Worm (Caenorhabditis elegans) whole organism, late embryonic: ENCODE results near the gene fust-1.

Experiments used
- C38D4.7 ChIP-seq: fragments of 200-800 bp; sonication (Bioruptor generic); optimal IDR thresholded peaks from 2 replicates; lab custom pipeline; 2018; ENCODE audit warnings: mild to moderate bottlenecking, missing genetic modification characterization, moderate library complexity, missing compliant biosample characterization
- K02D7.2 ChIP-seq: sonication (generic microtip); optimal IDR thresholded peaks from 2 replicates; lab custom pipeline; 2017; ENCODE audit warnings: mild to moderate bottlenecking, missing genetic modification characterization, missing compliant biosample characterization
- K09A11.1 ChIP-seq: sonication (generic microtip); optimal IDR thresholded peaks from 2 replicates; lab custom pipeline; 2017; ENCODE audit warnings: antibody characterized with exemption, mild to moderate bottlenecking, missing genetic modification characterization, missing compliant biosample characterization; ENCODE audit not compliant: insufficient read depth
- Y22D7AL.16 ChIP-seq: sonication (generic microtip); optimal IDR thresholded peaks from 2 replicates; lab custom pipeline; 2016; ENCODE audit warnings: missing genetic modification characterization, missing compliant biosample characterization
- ama-1 ChIP-seq: fragments of 150-350 bp; optimal IDR thresholded peaks from 2 replicates; lab custom pipeline; 2014
- ceh-14 ChIP-seq: sonication (generic microtip); optimal IDR thresholded peaks from 2 replicates; lab custom pipeline; 2016; ENCODE audit warnings: missing genotype, missing genetic modification characterization, missing compliant biosample characterization
- ceh-19 ChIP-seq: fragments of 200-800 bp; sonication (Bioruptor generic); optimal IDR thresholded peaks from 2 replicates; lab custom pipeline; 2018; ENCODE audit warnings: mild to moderate bottlenecking, missing genetic modification characterization, missing compliant biosample characterization
- ceh-2 ChIP-seq: sonication (generic microtip); optimal IDR thresholded peaks from 2 replicates; lab custom pipeline; 2016; ENCODE audit warnings: missing genotype, missing genetic modification characterization, missing compliant biosample characterization
- ceh-22 ChIP-seq: sonication (generic microtip); optimal IDR thresholded peaks from 2 replicates; lab custom pipeline; 2017; ENCODE audit warnings: missing biosample characterization, missing genetic modification characterization
- ceh-34 ChIP-seq: sonication (generic microtip); optimal IDR thresholded peaks from 2 replicates; lab custom pipeline; 2016; ENCODE audit warnings: mild to moderate bottlenecking, missing genetic modification characterization, missing compliant biosample characterization
- ceh-48 ChIP-seq: sonication (generic microtip); optimal IDR thresholded peaks from 2 replicates; lab custom pipeline; 2016; ENCODE audit warnings: missing genetic modification characterization, inconsistent platforms, missing compliant biosample characterization
- ceh-6 ChIP-seq: fragments of 200-800 bp; sonication (Bioruptor generic); optimal IDR thresholded peaks from 2 replicates; lab custom pipeline; 2018; ENCODE audit warnings: mild to moderate bottlenecking, missing genetic modification characterization, missing compliant biosample characterization
- ceh-9 ChIP-seq: sonication (generic microtip); optimal IDR thresholded peaks from 2 replicates; lab custom pipeline; 2016; ENCODE audit warnings: mild to moderate bottlenecking, missing genetic modification characterization, inconsistent platforms, missing compliant biosample characterization
- elt-2 ChIP-seq: sonication (generic microtip); optimal IDR thresholded peaks from 2 replicates; lab custom pipeline; 2016; ENCODE audit warnings: missing genetic modification reagents, missing genetic modification characterization, missing compliant biosample characterization
- fax-1 ChIP-seq: sonication (generic microtip); optimal IDR thresholded peaks from 2 replicates; lab custom pipeline; 2016; ENCODE audit warnings: missing genotype, missing genetic modification characterization, missing compliant biosample characterization
- fkh-10 ChIP-seq: fragments of 150-350 bp; optimal IDR thresholded peaks from 2 replicates; lab custom pipeline; 2014; ENCODE audit warnings: missing biosample characterization, missing genetic modification reagents, missing genetic modification characterization
- fkh-6 ChIP-seq: sonication (generic microtip); optimal IDR thresholded peaks from 2 replicates; lab custom pipeline; 2016; ENCODE audit warnings: missing genetic modification characterization, missing compliant biosample characterization
- gmeb-2 ChIP-seq: sonication (generic microtip); optimal IDR thresholded peaks from 2 replicates; lab custom pipeline; 2016; ENCODE audit warnings: missing genetic modification characterization, inconsistent platforms, missing compliant biosample characterization
- hlh-13 ChIP-seq: fragments of 200-800 bp; sonication (Bioruptor generic); optimal IDR thresholded peaks from 2 replicates; lab custom pipeline; 2018; ENCODE audit warnings: mild to moderate bottlenecking, missing genetic modification characterization, missing compliant biosample characterization
- hlh-30 ChIP-seq: sonication (generic microtip); optimal IDR thresholded peaks from 2 replicates; lab custom pipeline; 2017; ENCODE audit warnings: antibody characterized with exemption, missing genetic modification characterization, missing compliant biosample characterization; ENCODE audit not compliant: insufficient read depth
- hlh-6 ChIP-seq: sonication (generic microtip); optimal IDR thresholded peaks from 2 replicates; lab custom pipeline; 2016; ENCODE audit warnings: missing genotype, missing genetic modification characterization, missing compliant biosample characterization
- lim-6 ChIP-seq: sonication (generic microtip); optimal IDR thresholded peaks from 2 replicates; lab custom pipeline; 2016; ENCODE audit warnings: missing genetic modification characterization, missing compliant biosample characterization
- lin-11 ChIP-seq: fragments of 200-800 bp; sonication (Bioruptor generic); optimal IDR thresholded peaks from 2 replicates; lab custom pipeline; 2018; ENCODE audit warnings: mild to moderate bottlenecking, missing genetic modification characterization, missing compliant biosample characterization
- madf-2 ChIP-seq: sonication (generic microtip); optimal IDR thresholded peaks from 2 replicates; lab custom pipeline; 2017; ENCODE audit warnings: missing genetic modification characterization, missing compliant biosample characterization
- nfya-1 ChIP-seq: sonication (generic microtip); optimal IDR thresholded peaks from 2 replicates; lab custom pipeline; 2017; ENCODE audit warnings: missing genetic modification characterization, mild to moderate bottlenecking, missing compliant biosample characterization, antibody characterized with exemption, moderate library complexity
- nhr-11 ChIP-seq: fragments of 150-350 bp; optimal IDR thresholded peaks from 2 replicates; lab custom pipeline; 2014; ENCODE audit warnings: missing biosample characterization, missing genetic modification characterization
- nhr-232 ChIP-seq: sonication (generic microtip); optimal IDR thresholded peaks from 2 replicates; lab custom pipeline; 2016; ENCODE audit warnings: missing genetic modification characterization, missing compliant biosample characterization
- npax-4 ChIP-seq: sonication (generic microtip); optimal IDR thresholded peaks from 2 replicates; lab custom pipeline; 2016; ENCODE audit warnings: missing genetic modification characterization, missing compliant biosample characterization
- odd-2 ChIP-seq: sonication (generic microtip); optimal IDR thresholded peaks from 2 replicates; lab custom pipeline; 2017; ENCODE audit warnings: antibody characterized with exemption, mild to moderate bottlenecking, missing genetic modification characterization, missing compliant biosample characterization
- pag-3 ChIP-seq: sonication (generic microtip); optimal IDR thresholded peaks from 2 replicates; lab custom pipeline; 2016; ENCODE audit warnings: missing compliant biosample characterization, missing genetic modification characterization, borderline replicate concordance
- pat-9 ChIP-seq: fragments of 200-800 bp; sonication (Bioruptor generic); optimal IDR thresholded peaks from 2 replicates; lab custom pipeline; 2018; ENCODE audit warnings: mild to moderate bottlenecking, missing genetic modification characterization, moderate library complexity, missing compliant biosample characterization
- pha-2 ChIP-seq: sonication (generic microtip); optimal IDR thresholded peaks from 2 replicates; lab custom pipeline; 2017; ENCODE audit warnings: mild to moderate bottlenecking, missing genetic modification characterization, missing compliant biosample characterization
- ref-2 ChIP-seq: sonication (generic microtip); optimal IDR thresholded peaks from 2 replicates; lab custom pipeline; 2016; ENCODE audit warnings: missing genetic modification characterization, missing compliant biosample characterization
- rnt-1 ChIP-seq: sonication (generic microtip); optimal IDR thresholded peaks from 2 replicates; lab custom pipeline; 2016; ENCODE audit warnings: missing genetic modification characterization, missing compliant biosample characterization
- sox-2 ChIP-seq: fragments of 200-800 bp; sonication (Bioruptor generic); IDR thresholded peaks from 2 replicates; pipeline ENCODE4 v1.3.6; 2022; ENCODE audit warnings: missing genetic modification reagents, missing genetic modification characterization, missing compliant biosample characterization
- sox-4 ChIP-seq: sonication (generic microtip); optimal IDR thresholded peaks from 2 replicates; lab custom pipeline; 2017; ENCODE audit warnings: mild to moderate bottlenecking, missing genetic modification characterization, inconsistent platforms, missing compliant biosample characterization
- syd-9 ChIP-seq: sonication (generic microtip); optimal IDR thresholded peaks from 2 replicates; lab custom pipeline; 2016; ENCODE audit warnings: mild to moderate bottlenecking, missing genetic modification characterization, moderate library complexity, missing compliant biosample characterization
- tbx-2 ChIP-seq: sonication (generic microtip); optimal IDR thresholded peaks from 2 replicates; lab custom pipeline; 2016; ENCODE audit warnings: missing genetic modification characterization, missing compliant biosample characterization
- tbx-7 ChIP-seq: sonication (generic microtip); optimal IDR thresholded peaks from 2 replicates; lab custom pipeline; 2016; ENCODE audit warnings: missing genotype, missing genetic modification characterization, missing compliant biosample characterization
- unc-3 ChIP-seq, 2 experiments: fragments of 200-800 bp in 1 of 2; sonication (Bioruptor generic) in 1 of 2; sonication (generic microtip) in 1 of 2; conservative IDR thresholded peaks in 1 of 2; optimal IDR thresholded peaks in 1 of 2; 2 replicates each; pipeline versions ENCODE4 v1.3.6 to Lab custom; 2016 to 2022; ENCODE audit warnings: missing compliant biosample characterization in 2 of 2, missing genetic modification characterization in 2 of 2, missing genetic modification reagents in 1 of 2

Gene fust-1

ce11 chrII:7104794-7105613 lies 47.4 kb upstream of the fust-1 start, which contains the start of the genes farl-11 and rpl-33 (continued):
- TF ChIP-seq pag-3 (tag; lab: Kevin White, UChicago) (no peak), tbx-7 (tag; lab: Kevin White, UChicago) (no peak), fkh-6 (tag; lab: Kevin White, UChicago) (no peak), ceh-22 (tag; lab: Kevin White, UChicago) (no peak), nfya-1 (tag; lab: Kevin White, UChicago) (peak; percentile 73), ceh-9 (no peak), gmeb-2 (no peak), nhr-11 (tag; lab: Kevin White, UChicago) (no peak), lim-6 (tag; lab: Kevin White, UChicago) (no peak), sox-4 (tag; lab: Kevin White, UChicago) (no peak), hlh-13 (GFP tag; lab: Kevin White, UChicago) (no peak), pat-9 (tag; lab: Kevin White, UChicago) (no peak), lin-11 (no peak), C38D4.7 (GFP tag; lab: Kevin White, UChicago) (no peak), odd-2 (tag; lab: Kevin White, UChicago) (no peak), sox-2 (GFP tag; lab: Robert Waterston, UW) (no peak), ceh-2 (tag; lab: Kevin White, UChicago) (no peak), ceh-48 (tag; lab: Kevin White, UChicago) (no peak), K09A11.1 (no peak), hlh-6 (tag; lab: Kevin White, UChicago) (no peak), unc-3 (GFP tag; conservative IDR thresholded peaks at IDR 0.05; lab: Robert Waterston, UW) (no peak), unc-3 (tag; optimal IDR thresholded peaks at IDR 0.05; lab: Kevin White, UChicago) (no peak), hlh-30 (tag; lab: Kevin White, UChicago) (no peak), rnt-1 (tag; lab: Kevin White, UChicago) (peak; percentile 19), ref-2 (tag; lab: Kevin White, UChicago) (peak; percentile 29), madf-2 (tag; lab: Kevin White, UChicago) (no peak), fkh-10 (GFP tag; lab: Kevin White, UChicago) (no peak), nhr-232 (tag; lab: Kevin White, UChicago) (no peak), ceh-6 (no peak), ceh-19 (GFP tag; lab: Kevin White, UChicago) (no peak), elt-2 (tag; lab: Kevin White, UChicago) (peak; percentile 42), fax-1 (no peak), ceh-34 (peak; percentile 23)

DNA sequence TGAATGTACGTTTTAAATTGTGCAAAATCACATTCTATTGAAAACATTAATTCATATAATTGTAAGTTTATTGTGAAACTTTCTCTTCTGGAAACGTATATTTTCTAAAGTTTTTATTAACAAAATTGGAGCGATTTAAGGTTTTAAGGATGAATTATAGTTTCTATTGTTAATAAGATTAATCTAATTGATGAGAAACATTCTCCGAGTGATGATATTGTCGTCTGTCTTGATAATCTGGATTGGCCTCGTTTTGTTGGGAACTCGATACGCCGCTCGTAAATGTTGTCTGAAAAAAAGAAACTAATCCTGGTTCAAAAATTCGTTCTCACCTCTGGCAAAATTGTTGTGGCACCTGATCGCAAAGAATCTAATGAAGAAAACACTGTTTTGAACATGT lies 46.1 kb upstream of the fust-1 start:
- TF ChIP-seq lim-6 (tag; lab: Kevin White, UChicago), result no peak
- TF ChIP-seq pha-2 (tag; lab: Kevin White, UChicago), result no peak
- no peak for TF ChIP-seq fkh-6 (tag; lab: Kevin White, UChicago)

ce11 chrII:7109956-7110355 lies 42.4 kb upstream of the fust-1 start, which contains the start of gene F10E7.9:
F10E7.9 (minus strand) TSS chrII:7110056.
- TF ChIP-seq madf-2 (tag; lab: Kevin White, UChicago), result no peak
- no peak for TF ChIP-seq sox-2 (GFP tag; lab: Robert Waterston, UW)
- no peak for TF ChIP-seq tbx-7 (tag; lab: Kevin White, UChicago)
- no peak for TF ChIP-seq nhr-232 (tag; lab: Kevin White, UChicago)
- no peak for TF ChIP-seq hlh-13 (GFP tag; lab: Kevin White, UChicago)
- TF ChIP-seq gmeb-2, result no peak
- no peak for TF ChIP-seq C38D4.7 (GFP tag; lab: Kevin White, UChicago)
- TF ChIP-seq syd-9 (tag; lab: Kevin White, UChicago), result no peak
- TF ChIP-seq sox-4 (tag; lab: Kevin White, UChicago), result no peak
- no peak for TF ChIP-seq npax-4
- TF ChIP-seq ceh-48 (tag; lab: Kevin White, UChicago), result no peak
- no peak for TF ChIP-seq Y22D7AL.16 (tag; lab: Kevin White, UChicago)
- no peak for TF ChIP-seq ama-1
- TF ChIP-seq ceh-14 (tag; lab: Kevin White, UChicago), result no peak
- no peak for TF ChIP-seq nhr-11 (tag; lab: Kevin White, UChicago)
- no peak for TF ChIP-seq K02D7.2 (tag; lab: Kevin White, UChicago)
- no peak for TF ChIP-seq ceh-22 (tag; lab: Kevin White, UChicago)
- no peak for TF ChIP-seq tbx-2 (tag; lab: Kevin White, UChicago)
